Worm (Caenorhabditis elegans): ENCODE results near the gene hdl-2.

Gene hdl-2

ce11 chrIV:8891131-8891530 lies 17.2 kb downstream of the hdl-2 start, which contains the start of gene spr-2:
spr-2 (plus strand) TSS chrIV:8891462.
- TF ChIP-seq jun-1 (tag; optimal IDR thresholded peaks at IDR 0.05): peak; percentile 19
- TF ChIP-seq nhr-237 (tag; optimal IDR thresholded peaks at IDR 0.05): no peak
- peak; percentile 13 for TF ChIP-seq lin-39 (tag; optimal IDR thresholded peaks at IDR 0.05)
- TF ChIP-seq elt-1 (tag; optimal IDR thresholded peaks at IDR 0.05): peak; percentile 32
- TF ChIP-seq fkh-10 (GFP tag; optimal IDR thresholded peaks at IDR 0.05): no peak
- TF ChIP-seq ceh-16 (tag; optimal IDR thresholded peaks at IDR 0.05): no peak
- TF ChIP-seq unc-39 (tag; optimal IDR thresholded peaks at IDR 0.05): no peak
- no peak for TF ChIP-seq egl-27 (tag; optimal IDR thresholded peaks at IDR 0.05)
- no peak for TF ChIP-seq nhr-12 (tag; optimal IDR thresholded peaks at IDR 0.05)
- TF ChIP-seq snpc-4 (tag; optimal IDR thresholded peaks at IDR 0.05): peak; percentile 85
- TF ChIP-seq ceh-28 (tag; optimal IDR thresholded peaks at IDR 0.05): no peak
- TF ChIP-seq nhr-67 (tag; optimal IDR thresholded peaks at IDR 0.05): no peak
- TF ChIP-seq skn-1 (tag; optimal IDR thresholded peaks at IDR 0.05): no peak
- TF ChIP-seq lin-15B (tag; optimal IDR thresholded peaks at IDR 0.05): peak; percentile 65
- TF ChIP-seq lsy-12 (tag; optimal IDR thresholded peaks at IDR 0.05): no peak
- no peak for TF ChIP-seq fkh-2 (tag; optimal IDR thresholded peaks at IDR 0.05)
- no peak for TF ChIP-seq egl-5 (tag; optimal IDR thresholded peaks at IDR 0.05)
- TF ChIP-seq daf-12 (tag; optimal IDR thresholded peaks at IDR 0.05): no peak
- no peak for TF ChIP-seq ztf-4 (tag; optimal IDR thresholded peaks at IDR 0.05)
- TF ChIP-seq ZK546.5 (tag; optimal IDR thresholded peaks at IDR 0.05): no peak
- TF ChIP-seq nhr-25 (tag; optimal IDR thresholded peaks at IDR 0.05): peak; percentile 34
- TF ChIP-seq nfya-1 (tag; optimal IDR thresholded peaks at IDR 0.05; ENCODE audit: insufficient read depth): peak; percentile 68
- TF ChIP-seq hmg-11 (tag; optimal IDR thresholded peaks at IDR 0.05): peak; percentile 60
- TF ChIP-seq nhr-23 (tag; optimal IDR thresholded peaks at IDR 0.05): peak; percentile 80
- no peak for TF ChIP-seq pqm-1 (tag; optimal IDR thresholded peaks at IDR 0.05)
- no peak for TF ChIP-seq ama-1 (optimal IDR thresholded peaks at IDR 0.05)
- TF ChIP-seq mml-1 (tag; optimal IDR thresholded peaks at IDR 0.05): no peak
- TF ChIP-seq ztf-11 (tag; optimal IDR thresholded peaks at IDR 0.05): no peak
- no peak for TF ChIP-seq elt-3 (tag; optimal IDR thresholded peaks at IDR 0.05)
- TF ChIP-seq nhr-77 (tag; optimal IDR thresholded peaks at IDR 0.05): no peak
- no peak for TF ChIP-seq ceh-82 (tag; optimal IDR thresholded peaks at IDR 0.05)
- peak; percentile 88 for TF ChIP-seq pha-4 (tag; optimal IDR thresholded peaks at IDR 0.05)
- peak; percentile 63 for TF ChIP-seq nhr-43 (tag; optimal IDR thresholded peaks at IDR 0.05; ENCODE audit: poor library complexity, severe bottlenecking)
- TF ChIP-seq R02D3.7 (tag; optimal IDR thresholded peaks at IDR 0.05): no peak
- no peak for TF ChIP-seq aly-2 (tag; optimal IDR thresholded peaks at IDR 0.05)
- TF ChIP-seq nhr-28 (tag; optimal IDR thresholded peaks at IDR 0.05): no peak
- no peak for TF ChIP-seq nhr-11 (tag; optimal IDR thresholded peaks at IDR 0.05)
- peak; percentile 18 for TF ChIP-seq tbx-2 (tag; optimal IDR thresholded peaks at IDR 0.05)
- no peak for TF ChIP-seq eor-1 (tag; optimal IDR thresholded peaks at IDR 0.05)
- TF ChIP-seq elt-2 (tag; optimal IDR thresholded peaks at IDR 0.05): peak; percentile 36
- no peak for TF ChIP-seq sea-2 (GFP tag; optimal IDR thresholded peaks at IDR 0.05)
- no peak for TF ChIP-seq zag-1 (tag; optimal IDR thresholded peaks at IDR 0.05)
- no peak for TF ChIP-seq fos-1 (tag; optimal IDR thresholded peaks at IDR 0.05)
- no peak for TF ChIP-seq unc-62 (GFP tag; optimal IDR thresholded peaks at IDR 0.05)
- TF ChIP-seq ceh-9 (tag; optimal IDR thresholded peaks at IDR 0.05): no peak
- no peak for TF ChIP-seq nhr-76 (tag; optimal IDR thresholded peaks at IDR 0.05)
- no peak for TF ChIP-seq mdl-1 (tag; optimal IDR thresholded peaks at IDR 0.05)

DNA sequence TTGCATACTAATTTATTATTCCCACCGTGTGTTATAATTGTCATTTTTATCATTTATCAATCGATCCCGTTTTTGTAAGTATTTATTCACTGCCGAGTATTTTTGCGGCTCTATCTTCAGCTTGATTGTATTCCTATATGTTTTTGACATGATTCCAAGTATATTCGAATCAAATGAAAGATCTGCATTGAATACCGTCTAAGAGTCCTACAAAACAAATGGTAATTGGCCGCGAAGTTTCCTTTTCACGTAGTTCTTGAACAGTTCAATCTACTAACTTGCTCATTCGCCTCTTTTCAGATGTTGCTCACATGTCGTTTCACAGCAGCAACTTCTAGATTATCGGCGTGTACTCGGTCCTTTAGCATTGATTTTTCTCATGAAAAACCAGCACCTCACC lies 18.6 kb downstream of the hdl-2 start, which contains the start of gene C27B7.2:
TSS of gene C27B7.2 (plus strand) at position 301 of the 400 bp plus-strand sequence.
- TF ChIP-seq ama-1 (optimal IDR thresholded peaks at IDR 0.05) (peak; percentile 54), unc-39 (tag; optimal IDR thresholded peaks at IDR 0.05) (no peak), tbx-2 (tag; optimal IDR thresholded peaks at IDR 0.05) (no peak)
